Fruit fly (Drosophila melanogaster) whole organism, adult: Measurements from ENCODE around the gene Prx4.

Experiments used
- CG11617 ChIP-seq: fragments of 200-800 bp; sonication (Bioruptor generic); optimal IDR thresholded peaks from 2 replicates; lab custom pipeline; 2017; ENCODE audit warnings: mild to moderate bottlenecking, missing biosample characterization, missing genetic modification reagents, missing genetic modification characterization
- CG12768 ChIP-seq: fragments of 200-800 bp; sonication (Bioruptor generic); optimal IDR thresholded peaks from 2 replicates; lab custom pipeline; 2017; ENCODE audit warnings: missing biosample characterization, missing genetic modification characterization, mild to moderate bottlenecking, moderate library complexity, missing genetic modification reagents
- CG14711 ChIP-seq: fragments of 200-800 bp; sonication (Bioruptor generic); optimal IDR thresholded peaks from 2 replicates; lab custom pipeline; 2018; ENCODE audit warnings: missing biosample characterization, mild to moderate bottlenecking, missing genetic modification characterization, moderate library complexity
- CG1620 ChIP-seq: fragments of 200-800 bp; sonication (Bioruptor generic); optimal IDR thresholded peaks from 2 replicates; lab custom pipeline; 2016; ENCODE audit warnings: missing biosample characterization, missing genetic modification characterization
- CG33017 ChIP-seq: fragments of 200-800 bp; sonication (Bioruptor generic); optimal IDR thresholded peaks from 2 replicates; lab custom pipeline; 2018; ENCODE audit warnings: missing biosample characterization, mild to moderate bottlenecking, missing genetic modification characterization, moderate library complexity
- CG5204 ChIP-seq: fragments of 200-800 bp; sonication (Bioruptor generic); optimal IDR thresholded peaks from 2 replicates; lab custom pipeline; 2016; ENCODE audit warnings: missing biosample characterization, missing genetic modification characterization
- CG7045 ChIP-seq: fragments of 200-800 bp; sonication (Bioruptor generic); optimal IDR thresholded peaks from 2 replicates; lab custom pipeline; 2017; ENCODE audit warnings: missing biosample characterization, mild to moderate bottlenecking, missing genetic modification characterization
- CG7101 ChIP-seq: fragments of 200-800 bp; sonication (Bioruptor generic); optimal IDR thresholded peaks from 2 replicates; lab custom pipeline; 2018; ENCODE audit warnings: missing biosample characterization, mild to moderate bottlenecking, missing genetic modification characterization, moderate library complexity
- Clk ChIP-seq: fragments of 200-800 bp; sonication (Bioruptor generic); optimal IDR thresholded peaks from 2 replicates; lab custom pipeline; 2017; ENCODE audit warnings: missing biosample characterization, missing genetic modification characterization
- Crg-1 ChIP-seq: fragments of 200-800 bp; sonication (Bioruptor generic); optimal IDR thresholded peaks from 2 replicates; lab custom pipeline; 2016; ENCODE audit warnings: missing biosample characterization, missing genetic modification characterization
- Hr96 ChIP-seq: fragments of 200-800 bp; sonication (Bioruptor generic); optimal IDR thresholded peaks from 2 replicates; lab custom pipeline; 2016; ENCODE audit warnings: missing biosample characterization, missing genetic modification characterization
- Mnt ChIP-seq: fragments of 200-800 bp; sonication (Bioruptor generic); optimal IDR thresholded peaks from 2 replicates; lab custom pipeline; 2016; ENCODE audit warnings: missing biosample characterization, mild to moderate bottlenecking, missing genetic modification characterization
- bab1 ChIP-seq: fragments of 200-800 bp; sonication (Bioruptor generic); optimal IDR thresholded peaks from 3 replicates; lab custom pipeline; 2019; ENCODE audit warnings: missing biosample characterization, mild to moderate bottlenecking, missing genetic modification characterization, moderate library complexity
- cic ChIP-seq: fragments of 200-800 bp; sonication (Bioruptor generic); optimal IDR thresholded peaks from 2 replicates; lab custom pipeline; 2017; ENCODE audit warnings: missing biosample characterization, mild to moderate bottlenecking, missing genetic modification characterization, moderate library complexity
- cnc ChIP-seq, 2 experiments: fragments of >200 bp; optimal IDR thresholded peaks; 2 replicates each; lab custom pipeline; 2017
- kay ChIP-seq: fragments of 200-800 bp; sonication (Bioruptor generic); peaks from one replicate; lab custom pipeline; 2016; ENCODE audit warnings: missing biosample characterization, missing genetic modification characterization, borderline replicate concordance
- ovo ChIP-seq: fragments of 200-800 bp; sonication (Bioruptor generic); optimal IDR thresholded peaks from 2 replicates; lab custom pipeline; 2016; ENCODE audit warnings: missing biosample characterization, missing genetic modification characterization
- pad ChIP-seq: fragments of 200-800 bp; sonication (Bioruptor generic); optimal IDR thresholded peaks from 3 replicates; lab custom pipeline; 2017; ENCODE audit warnings: missing biosample characterization, missing genetic modification characterization, mild to moderate bottlenecking, moderate library complexity, missing genetic modification reagents
- tj ChIP-seq: fragments of 200-800 bp; sonication (Bioruptor generic); optimal IDR thresholded peaks from 3 replicates; lab custom pipeline; 2017; ENCODE audit warnings: missing biosample characterization, mild to moderate bottlenecking, missing genetic modification characterization, moderate library complexity
- toe ChIP-seq: fragments of 200-800 bp; sonication (Bioruptor generic); optimal IDR thresholded peaks from 2 replicates; lab custom pipeline; 2016; ENCODE audit warnings: missing biosample characterization, missing genetic modification characterization

The Prx4 gene

DNA sequence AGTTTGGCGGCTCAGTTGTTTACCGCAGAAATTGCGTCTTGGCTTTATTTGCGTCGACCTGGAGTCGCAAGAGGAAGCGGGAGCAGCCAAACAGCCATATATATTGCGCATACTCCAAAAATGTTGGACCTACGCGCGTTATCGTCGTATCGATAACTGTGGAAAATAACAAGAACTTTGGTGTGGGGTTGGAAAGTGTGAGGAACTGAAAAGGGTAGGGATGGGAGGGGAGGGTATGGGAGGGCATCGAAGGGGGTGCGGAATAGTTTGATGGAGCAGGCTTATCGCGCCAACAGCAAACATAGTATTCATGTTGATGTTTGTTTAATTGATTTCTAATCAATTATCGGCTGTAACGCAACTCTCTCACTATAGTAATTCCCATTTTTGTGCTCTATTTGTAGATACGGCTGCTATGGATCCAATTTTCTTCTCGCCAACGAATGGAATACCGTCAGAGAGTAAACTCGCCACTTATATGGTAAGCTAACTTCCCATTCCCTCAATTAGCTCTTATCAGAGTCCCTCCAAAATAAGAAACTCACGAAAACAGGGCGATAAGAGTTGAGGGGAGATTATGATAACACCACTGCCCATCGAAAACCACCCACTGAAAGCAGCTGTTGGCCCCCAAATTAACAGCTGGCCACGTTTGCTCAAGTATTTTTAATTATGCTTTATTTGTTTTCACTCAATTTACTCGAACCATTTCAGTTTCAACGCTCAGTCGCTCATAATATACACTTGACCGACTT is 41.3 kb downstream of the Prx4 start:
- TF ChIP-seq Crg-1 (GFP tag; lab: Kevin White, UChicago) (no peak), bab1 (no peak), ovo (GFP tag; lab: Kevin White, UChicago) (no peak), pad (GFP tag; lab: Kevin White, UChicago) (no peak), CG5204 (GFP tag; lab: Kevin White, UChicago) (no peak), CG12768 (GFP tag; lab: Kevin White, UChicago) (peak; percentile 12), toe (no peak), CG14711 (tag; lab: Kevin White, UChicago) (no peak), Clk (GFP tag; lab: Kevin White, UChicago) (no peak), Hr96 (no peak), cnc (optimal IDR thresholded peaks at IDR 0.05; lab: Kevin White, UChicago) (no peak), CG7101 (tag; lab: Kevin White, UChicago) (peak; percentile 7), kay (GFP tag; lab: Kevin White, UChicago) (peak; percentile 71), CG11617 (no peak), CG7045 (no peak), cic (GFP tag; lab: Kevin White, UChicago) (peak; percentile 82), CG1620 (no peak), CG33017 (no peak), tj (no peak), Mnt (no peak)

- no peak for TF ChIP-seq CG33017
- peak; percentile 87 for TF ChIP-seq kay (GFP tag; lab: Kevin White, UChicago)
- no peak for TF ChIP-seq CG5204 (GFP tag; lab: Kevin White, UChicago)
- TF ChIP-seq bab1 = no peak
- TF ChIP-seq toe = no peak
Measured at dm6 chr3L:3089012-3089411, 46.9 kb downstream of the Prx4 start.

- TF ChIP-seq CG7101 (tag; lab: Kevin White, UChicago) (peak; percentile 44), CG14711 (tag; lab: Kevin White, UChicago) (peak; percentile 21), bab1 (no peak), pad (GFP tag; lab: Kevin White, UChicago) (peak; percentile 25)
Measured at dm6 chr3L:3090581-3091345, 48.6 kb downstream of the Prx4 start.
